Worm (Caenorhabditis elegans): ENCODE data around the gene C13E3.1.

DNA sequence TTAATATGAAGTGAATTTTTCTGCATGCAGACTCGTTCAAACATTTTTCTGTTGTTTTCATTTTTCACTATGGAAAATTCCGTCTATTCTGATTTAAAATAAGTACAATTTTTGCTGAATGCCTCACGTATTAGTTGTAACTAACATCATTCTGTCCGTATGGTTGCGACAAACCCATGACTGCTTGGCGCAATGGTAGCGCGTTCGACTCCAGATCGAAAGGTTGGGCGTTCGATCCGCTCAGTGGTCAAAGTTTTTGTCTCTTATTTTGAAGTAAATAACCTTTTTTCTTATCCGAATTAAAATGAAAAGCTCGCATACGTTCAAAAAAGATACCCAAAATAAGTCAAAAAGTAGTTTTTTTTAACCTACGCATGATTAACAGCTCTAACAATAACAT lies 15.7 kb upstream of the C13E3.1 start:
- no peak for TF ChIP-seq F22D6.2 (tag; optimal IDR thresholded peaks at IDR 0.05)
- TF ChIP-seq nfyb-1 (GFP tag; IDR thresholded peaks at IDR 0.05): no peak

Data from whole organism, young adult.